Worm (Caenorhabditis elegans) whole organism, L1 larva: Measurements from ENCODE around the gene aagr-2.
A peak's percentile ranks its signal among the peaks of the same experiment; 100 is the strongest.

Experiments used
- C04F5.9 ChIP-seq: sonication (generic microtip); optimal IDR thresholded peaks from 2 replicates; lab custom pipeline; 2016; ENCODE audit warnings: missing genetic modification characterization, missing compliant biosample characterization
- C16A3.4 ChIP-seq: fragments of 150-350 bp; optimal IDR thresholded peaks from 2 replicates; lab custom pipeline; 2014; ENCODE audit warnings: missing biosample characterization, missing genetic modification characterization
- aha-1 ChIP-seq: fragments of 150-350 bp; optimal IDR thresholded peaks from 2 replicates; lab custom pipeline; 2014; ENCODE audit warnings: missing biosample characterization, missing genetic modification characterization
- alr-1 ChIP-seq: fragments of 200-800 bp; sonication (Bioruptor generic); optimal IDR thresholded peaks from 2 replicates; lab custom pipeline; 2018; ENCODE audit warnings: borderline replicate concordance, mild to moderate bottlenecking, missing genetic modification characterization, missing compliant biosample characterization
- aly-2 ChIP-seq: fragments of 150-350 bp; optimal IDR thresholded peaks from 2 replicates; lab custom pipeline; 2014; ENCODE audit warnings: missing biosample characterization, missing genetic modification characterization
- ceh-63 ChIP-seq: fragments of 200-800 bp; sonication (Bioruptor generic); optimal IDR thresholded peaks from 2 replicates; lab custom pipeline; 2018; ENCODE audit warnings: mild to moderate bottlenecking, missing genetic modification characterization, missing compliant biosample characterization
- ceh-8 ChIP-seq: fragments of 200-800 bp; sonication (Bioruptor generic); optimal IDR thresholded peaks from 2 replicates; lab custom pipeline; 2018; ENCODE audit warnings: mild to moderate bottlenecking, missing genetic modification characterization, moderate library complexity, missing compliant biosample characterization
- ceh-82 ChIP-seq, 3 experiments: fragments of 150-350 bp in 1 of 3; sonication (generic microtip) in 2 of 3; optimal IDR thresholded peaks; 2 replicates each; lab custom pipeline; 2014 to 2017; ENCODE audit warnings: missing biosample characterization in 3 of 3, missing genetic modification characterization in 3 of 3
- ceh-88 ChIP-seq: fragments of 200-800 bp; sonication (Bioruptor generic); IDR thresholded peaks from 2 replicates; pipeline ENCODE4 v1.3.6; 2022; ENCODE audit warnings: missing genetic modification characterization, missing compliant biosample characterization
- dsc-1 ChIP-seq: sonication (generic microtip); optimal IDR thresholded peaks from 2 replicates; lab custom pipeline; 2016; ENCODE audit warnings: mild to moderate bottlenecking, missing genetic modification characterization, missing compliant biosample characterization
- efl-1 ChIP-seq, 4 experiments: fragments of 150-350 bp; optimal IDR thresholded peaks in 3 of 4; peaks in 1 of 4; 1 replicate in 1 of 4; 2 replicates in 3 of 4; lab custom pipeline; 2014; ENCODE audit warnings: missing biosample characterization in 2 of 4, missing genetic modification characterization in 2 of 4, missing genetic modification reagents in 2 of 4
- egl-27 ChIP-seq, 2 experiments: fragments of 150-350 bp in 1 of 2; sonication (generic microtip); optimal IDR thresholded peaks; 3 replicates each; lab custom pipeline; 2017 to 2018; ENCODE audit warnings: missing biosample characterization in 2 of 2, missing genetic modification characterization in 2 of 2, missing genetic modification reagents in 2 of 2
- elt-2 ChIP-seq: sonication (generic microtip); optimal IDR thresholded peaks from 2 replicates; lab custom pipeline; 2016; ENCODE audit warnings: missing genetic modification characterization, mild to moderate bottlenecking, inconsistent platforms, missing compliant biosample characterization, missing genetic modification reagents
- ets-5 ChIP-seq: fragments of 200-800 bp; sonication (Bioruptor generic); IDR thresholded peaks from 2 replicates; pipeline ENCODE4 v1.3.6; 2022; ENCODE audit warnings: missing genetic modification characterization, missing compliant biosample characterization
- fos-1 ChIP-seq: fragments of 150-350 bp; optimal IDR thresholded peaks from 2 replicates; lab custom pipeline; 2014; ENCODE audit warnings: missing biosample characterization, missing genetic modification characterization
- hlh-17 ChIP-seq: fragments of 200-800 bp; sonication (Bioruptor generic); optimal IDR thresholded peaks from 2 replicates; lab custom pipeline; 2018; ENCODE audit warnings: missing genetic modification characterization, mild to moderate bottlenecking, missing compliant biosample characterization, moderate library complexity, borderline replicate concordance
- hlh-4 ChIP-seq: sonication (generic microtip); optimal IDR thresholded peaks from 2 replicates; lab custom pipeline; 2016; ENCODE audit warnings: mild to moderate bottlenecking, missing genetic modification characterization, missing compliant biosample characterization
- hpl-2 ChIP-seq: fragments of 150-350 bp; optimal IDR thresholded peaks from 2 replicates; lab custom pipeline; 2014; ENCODE audit warnings: missing biosample characterization, missing genetic modification reagents, missing genetic modification characterization
- irx-1 ChIP-seq: sonication (generic microtip); optimal IDR thresholded peaks from 2 replicates; lab custom pipeline; 2016; ENCODE audit warnings: missing genetic modification characterization, missing compliant biosample characterization
- isw-1 ChIP-seq: fragments of 200-800 bp; sonication (Bioruptor generic); IDR thresholded peaks from 2 replicates; pipeline ENCODE4 v1.3.6; 2022; ENCODE audit warnings: missing genetic modification characterization, missing compliant biosample characterization
- jun-1 ChIP-seq: fragments of 150-350 bp; optimal IDR thresholded peaks from 2 replicates; lab custom pipeline; 2014; ENCODE audit warnings: missing biosample characterization, missing genetic modification reagents, missing genetic modification characterization
- lin-13 ChIP-seq: fragments of 150-350 bp; optimal IDR thresholded peaks from 2 replicates; lab custom pipeline; 2014; ENCODE audit warnings: missing biosample characterization, missing genetic modification reagents, missing genetic modification characterization
- lin-14 ChIP-seq: fragments of 200-800 bp; sonication (Bioruptor generic); optimal IDR thresholded peaks from 2 replicates; lab custom pipeline; 2018; ENCODE audit warnings: mild to moderate bottlenecking, missing genetic modification characterization, moderate library complexity, missing compliant biosample characterization
- lin-35 ChIP-seq, 2 experiments: fragments of 150-350 bp; optimal IDR thresholded peaks; 2 replicates each; lab custom pipeline; 2014; ENCODE audit warnings: missing biosample characterization in 2 of 2, missing genetic modification characterization in 2 of 2, missing genetic modification reagents in 2 of 2
- lin-39 ChIP-seq: fragments of 150-350 bp; optimal IDR thresholded peaks from 2 replicates; lab custom pipeline; 2014; ENCODE audit warnings: missing biosample characterization, missing genetic modification reagents, missing genetic modification characterization
- lir-3 ChIP-seq: sonication (generic microtip); optimal IDR thresholded peaks from 2 replicates; lab custom pipeline; 2016; ENCODE audit warnings: mild to moderate bottlenecking, missing genetic modification characterization, moderate library complexity, missing compliant biosample characterization; ENCODE audit not compliant: poor library complexity
- mef-2 ChIP-seq: fragments of 150-350 bp; optimal IDR thresholded peaks from 2 replicates; lab custom pipeline; 2014; ENCODE audit warnings: missing biosample characterization, missing genetic modification characterization
- mep-1 ChIP-seq: fragments of 150-350 bp; optimal IDR thresholded peaks from 2 replicates; lab custom pipeline; 2014; ENCODE audit warnings: missing biosample characterization, missing genetic modification characterization
- nhr-19 ChIP-seq: fragments of 200-800 bp; sonication (Bioruptor generic); conservative IDR thresholded peaks from 2 replicates; pipeline ENCODE4 v1.3.6; 2022; ENCODE audit warnings: missing genetic modification characterization, missing compliant biosample characterization
- nhr-20 ChIP-seq: sonication (generic microtip); optimal IDR thresholded peaks from 2 replicates; lab custom pipeline; 2016; ENCODE audit warnings: mild to moderate bottlenecking, missing genetic modification characterization, missing compliant biosample characterization
- nhr-237 ChIP-seq: fragments of 150-350 bp; optimal IDR thresholded peaks from 2 replicates; lab custom pipeline; 2014; ENCODE audit warnings: missing biosample characterization, missing genetic modification characterization
- nhr-28 ChIP-seq: fragments of 150-350 bp; optimal IDR thresholded peaks from 2 replicates; lab custom pipeline; 2014; ENCODE audit warnings: missing biosample characterization, missing genetic modification characterization
- nhr-47 ChIP-seq: sonication (generic microtip); optimal IDR thresholded peaks from 2 replicates; lab custom pipeline; 2016; ENCODE audit warnings: mild to moderate bottlenecking, missing genetic modification characterization, moderate library complexity, missing compliant biosample characterization
- nhr-76 ChIP-seq: sonication (generic microtip); optimal IDR thresholded peaks from 2 replicates; lab custom pipeline; 2017; ENCODE audit warnings: missing biosample characterization, missing genetic modification characterization
- nhr-77 ChIP-seq: fragments of 150-350 bp; optimal IDR thresholded peaks from 2 replicates; lab custom pipeline; 2014; ENCODE audit warnings: missing biosample characterization, missing genetic modification characterization
- nhr-84 ChIP-seq: sonication (generic microtip); optimal IDR thresholded peaks from 2 replicates; lab custom pipeline; 2017; ENCODE audit warnings: missing biosample characterization, missing genetic modification characterization
- nhr-85 ChIP-seq: sonication (generic microtip); peaks from one replicate; lab custom pipeline; 2016; ENCODE audit warnings: missing genetic modification characterization, inconsistent platforms, missing compliant biosample characterization
- pax-3 ChIP-seq: fragments of 200-800 bp; sonication (Bioruptor generic); optimal IDR thresholded peaks from 2 replicates; lab custom pipeline; 2018; ENCODE audit warnings: mild to moderate bottlenecking, missing genetic modification characterization, moderate library complexity, missing compliant biosample characterization
- skn-1 ChIP-seq: fragments of 150-350 bp; optimal IDR thresholded peaks from 2 replicates; lab custom pipeline; 2014; ENCODE audit warnings: missing biosample characterization, missing genetic modification characterization
- sox-4 ChIP-seq: sonication (generic microtip); optimal IDR thresholded peaks from 2 replicates; lab custom pipeline; 2016; ENCODE audit warnings: missing genetic modification characterization, missing compliant biosample characterization
- sptf-1 ChIP-seq: fragments of 150-350 bp; optimal IDR thresholded peaks from 2 replicates; lab custom pipeline; 2014; ENCODE audit warnings: missing biosample characterization, missing genetic modification characterization
- sup-37 ChIP-seq: fragments of 200-800 bp; sonication (Bioruptor generic); optimal IDR thresholded peaks from 2 replicates; lab custom pipeline; 2018; ENCODE audit warnings: mild to moderate bottlenecking, missing genetic modification characterization, missing compliant biosample characterization
- swsn-7 ChIP-seq: sonication (generic microtip); optimal IDR thresholded peaks from 2 replicates; lab custom pipeline; 2016; ENCODE audit warnings: missing genetic modification characterization, missing compliant biosample characterization
- tlp-1 ChIP-seq: fragments of 150-350 bp; optimal IDR thresholded peaks from 2 replicates; lab custom pipeline; 2014; ENCODE audit warnings: missing biosample characterization, missing genetic modification characterization
- unc-130 ChIP-seq: fragments of 150-350 bp; optimal IDR thresholded peaks from 2 replicates; lab custom pipeline; 2017; ENCODE audit warnings: missing biosample characterization, missing genetic modification characterization, inconsistent platforms
- unc-30 ChIP-seq: sonication (generic microtip); optimal IDR thresholded peaks from 2 replicates; lab custom pipeline; 2017; ENCODE audit warnings: missing biosample characterization, missing genetic modification characterization
- unc-62 ChIP-seq: fragments of 150-350 bp; optimal IDR thresholded peaks from 2 replicates; lab custom pipeline; 2014; ENCODE audit warnings: missing biosample characterization, missing genetic modification reagents, missing genetic modification characterization
- unc-86 ChIP-seq: sonication (generic microtip); optimal IDR thresholded peaks from 2 replicates; lab custom pipeline; 2016; ENCODE audit warnings: missing genetic modification characterization, missing compliant biosample characterization
- xbp-1 ChIP-seq: sonication (generic microtip); optimal IDR thresholded peaks from 2 replicates; lab custom pipeline; 2016; ENCODE audit warnings: missing genetic modification characterization, missing compliant biosample characterization
- zip-4 ChIP-seq: fragments of 200-800 bp; sonication (Bioruptor generic); optimal IDR thresholded peaks from 2 replicates; lab custom pipeline; 2018; ENCODE audit warnings: mild to moderate bottlenecking, missing genetic modification characterization, moderate library complexity, missing compliant biosample characterization

The aagr-2 gene

DNA sequence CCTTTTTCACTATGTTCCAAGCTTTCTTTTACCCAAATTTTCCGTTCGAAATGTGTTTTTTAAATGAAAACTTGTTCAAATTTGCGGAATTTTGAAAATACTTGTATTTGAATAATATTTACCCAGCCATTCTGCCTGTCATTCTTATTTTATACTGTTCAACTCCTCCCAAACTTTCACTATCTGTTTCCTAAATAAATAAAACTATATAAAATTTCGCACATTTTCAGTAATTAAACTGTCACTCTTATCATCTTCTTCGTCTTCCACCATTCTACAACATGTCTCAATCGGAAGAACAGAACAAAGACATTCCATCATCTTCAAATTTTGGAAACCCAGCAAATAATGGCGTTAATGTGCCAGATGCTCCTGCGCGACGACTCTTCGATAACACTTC is 20.3 kb downstream of the aagr-2 start, which contains the start of gene btbd-10:
TSS of gene btbd-10 (plus strand) at position 231 of the 400 bp plus-strand sequence.
- TF ChIP-seq unc-30 (no peak), lin-14 (GFP tag; lab: Kevin White, UChicago) (no peak), xbp-1 (tag; lab: Kevin White, UChicago) (no peak), nhr-28 (tag; lab: Kevin White, UChicago) (no peak), unc-86 (tag; lab: Kevin White, UChicago) (no peak), efl-1 (optimal IDR thresholded peaks at IDR 0.05; lab: Kevin White, UChicago) (no peak), efl-1 (GFP tag; optimal IDR thresholded peaks at IDR 0.05 in 1 of 2; lab: Kevin White, UChicago) (no peak), tlp-1 (tag; lab: Kevin White, UChicago) (no peak), elt-2 (tag; lab: Kevin White, UChicago) (no peak), dsc-1 (tag; lab: Kevin White, UChicago) (no peak)

DNA sequence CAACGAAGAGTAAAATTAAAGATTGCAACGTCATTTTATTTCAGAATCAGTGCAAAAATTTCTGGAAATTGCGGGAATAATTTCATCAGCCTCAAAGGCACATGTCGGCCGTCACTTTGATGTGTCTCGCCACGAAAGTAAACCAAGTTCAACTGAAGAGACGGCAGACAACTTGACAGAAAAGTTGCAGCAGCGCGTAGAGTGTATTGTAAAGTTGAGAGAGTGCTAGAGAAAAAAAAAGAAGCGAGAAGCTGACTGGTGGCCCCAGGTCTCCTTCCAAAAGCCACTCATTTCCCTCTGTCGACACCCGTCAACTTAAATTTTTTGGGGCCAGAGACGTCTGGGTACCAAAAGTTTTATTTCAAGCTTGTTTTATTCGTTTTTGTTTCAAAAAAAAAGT is 20.8 kb downstream of the aagr-2 start:
- TF ChIP-seq ceh-8 (GFP tag; lab: Kevin White, UChicago) (no peak), unc-30 (no peak), skn-1 (peak; percentile 85), ceh-88 (GFP tag; lab: Robert Waterston, UW) (no peak), hlh-17 (GFP tag; lab: Kevin White, UChicago) (no peak), hlh-4 (tag; lab: Kevin White, UChicago) (no peak), aha-1 (tag; lab: Kevin White, UChicago) (no peak), C04F5.9 (no peak), aly-2 (no peak), fos-1 (peak; percentile 41), lin-14 (GFP tag; lab: Kevin White, UChicago) (peak; percentile 87), mep-1 (tag; lab: Kevin White, UChicago) (peak; percentile 85), zip-4 (GFP tag; lab: Kevin White, UChicago) (no peak), xbp-1 (tag; lab: Kevin White, UChicago) (peak; percentile 65), mef-2 (tag; lab: Kevin White, UChicago) (no peak), lin-13 (GFP tag; lab: Kevin White, UChicago) (peak; percentile 34), lir-3 (tag; lab: Kevin White, UChicago) (peak; percentile 35), lin-39 (tag; lab: Kevin White, UChicago) (no peak), nhr-237 (tag; lab: Kevin White, UChicago) (no peak), C16A3.4 (tag; lab: Kevin White, UChicago) (peak; percentile 51), pax-3 (tag; lab: Kevin White, UChicago) (no peak), unc-130 (tag; lab: Kevin White, UChicago) (no peak), swsn-7 (tag; lab: Kevin White, UChicago) (peak; percentile 60), ceh-82 (tag; optimal IDR thresholded peaks at IDR 0.05; lab: Kevin White, UChicago) (peak; percentile 30 to 61 (median 42)), nhr-85 (tag; lab: Kevin White, UChicago) (no peak), nhr-20 (peak; percentile 80), sup-37 (no peak), hpl-2 (GFP tag; lab: Kevin White, UChicago) (no peak), dsc-1 (tag; lab: Kevin White, UChicago) (peak; percentile 56), alr-1 (tag; lab: Kevin White, UChicago) (no peak), egl-27 (tag; optimal IDR thresholded peaks at IDR 0.05; lab: Kevin White, UChicago) (no peak), lin-35 (GFP tag; optimal IDR thresholded peaks at IDR 0.05; lab: Kevin White, UChicago) (peak; percentile 77 to 81), irx-1 (tag; lab: Kevin White, UChicago) (no peak), elt-2 (tag; lab: Kevin White, UChicago) (peak; percentile 23), sptf-1 (tag; lab: Kevin White, UChicago) (no peak), ceh-63 (GFP tag; lab: Kevin White, UChicago) (no peak), nhr-84 (tag; lab: Kevin White, UChicago) (no peak), ets-5 (GFP tag; lab: Robert Waterston, UW) (no peak), isw-1 (GFP tag; lab: Robert Waterston, UW) (peak; percentile 72), nhr-77 (tag; lab: Kevin White, UChicago) (peak; percentile 31), efl-1 (optimal IDR thresholded peaks at IDR 0.05; lab: Kevin White, UChicago) (peak; percentile 80 to 89), efl-1 (GFP tag; optimal IDR thresholded peaks at IDR 0.05 in 1 of 2; lab: Kevin White, UChicago) (peak; percentile 66 to 95), nhr-19 (GFP tag; lab: Robert Waterston, UW) (peak; percentile 61), jun-1 (tag; lab: Kevin White, UChicago) (peak; percentile 56), sox-4 (tag; lab: Kevin White, UChicago) (no peak), nhr-47 (tag; lab: Kevin White, UChicago) (peak; percentile 68), nhr-76 (tag; lab: Kevin White, UChicago) (no peak), unc-62 (no peak)
